Fruit fly (Drosophila melanogaster): Measurements from ENCODE around the gene mRpL45.

The mRpL45 gene

dm6 chr3R:22664274-22664673, 46.0 kb downstream of the mRpL45 start (continued):
- TF ChIP-seq ttk (GFP tag; IDR thresholded peaks at IDR 0.05) (peak; percentile 47), bowl (GFP tag; IDR thresholded peaks at IDR 0.05) (0 out of 2 replicates have a peak, but pooled peaks have one; percentile 23), zfh1 (GFP tag; IDR thresholded peaks at IDR 0.05) (peak; percentile 68; the same call in 2 of the 3 replicates), CG15269 (tag; optimal IDR thresholded peaks at IDR 0.05) (peak; percentile 21), Kr (GFP tag; optimal IDR thresholded peaks at IDR 0.05) (no peak), CG2889 (GFP tag; IDR thresholded peaks at IDR 0.05) (no peak), pnt (GFP tag; optimal IDR thresholded peaks at IDR 0.05) (no peak), unpg (GFP tag; optimal IDR thresholded peaks at IDR 0.05) (peak; percentile 59), CG7928 (GFP tag; optimal IDR thresholded peaks at IDR 0.05) (no peak), Chrac-16 (GFP tag; optimal IDR thresholded peaks at IDR 0.05) (peak; percentile 24), CG12071 (GFP tag; optimal IDR thresholded peaks at IDR 0.05) (peak; percentile 26), Deaf1 (tag; optimal IDR thresholded peaks at IDR 0.05) (no peak), CG1529 (GFP tag; optimal IDR thresholded peaks at IDR 0.05) (peak; percentile 9), sd (tag; optimal IDR thresholded peaks at IDR 0.05) (no peak), phol (tag; optimal IDR thresholded peaks at IDR 0.05) (peak; percentile 48), emc (GFP tag; optimal IDR thresholded peaks at IDR 0.05) (no peak), CG9817 (tag; optimal IDR thresholded peaks at IDR 0.05) (peak; percentile 28), CG34224 (GFP tag; IDR thresholded peaks at IDR 0.05; ENCODE audit: partially characterized antibody) (no peak), jing (GFP tag; optimal IDR thresholded peaks at IDR 0.05) (peak; percentile 3), bbx (GFP tag; IDR thresholded peaks at IDR 0.05; ENCODE audit: partially characterized antibody) (no peak), gsb-n (tag; optimal IDR thresholded peaks at IDR 0.05) (no peak), fu2 (GFP tag; optimal IDR thresholded peaks at IDR 0.05) (no peak), CG12659 (GFP tag; optimal IDR thresholded peaks at IDR 0.05) (no peak), CG17568 (GFP tag; optimal IDR thresholded peaks at IDR 0.05) (no peak), PHDP (tag; optimal IDR thresholded peaks at IDR 0.05) (peak; percentile 46), CG6854 (GFP tag; optimal IDR thresholded peaks at IDR 0.05) (no peak), Rx (GFP tag; IDR thresholded peaks at IDR 0.05) (peak; percentile 61; the same call in 1 of the 2 replicates), CG12219 (GFP tag; optimal IDR thresholded peaks at IDR 0.05) (peak; percentile 31), CG13123 (GFP tag; optimal IDR thresholded peaks at IDR 0.05) (no peak), CG18599 (GFP tag; optimal IDR thresholded peaks at IDR 0.05) (peak; percentile 47), sens (GFP tag) (peak; percentile 89), ac (GFP tag; optimal IDR thresholded peaks at IDR 0.05) (no peak), CG2678 (tag; optimal IDR thresholded peaks at IDR 0.05) (peak; percentile 56), CG31365 (tag; optimal IDR thresholded peaks at IDR 0.05) (no peak), Mes4 (GFP tag; optimal IDR thresholded peaks at IDR 0.05) (peak; percentile 16), CG4820 (GFP tag; optimal IDR thresholded peaks at IDR 0.05) (peak; percentile 33), CG10565 (GFP tag; optimal IDR thresholded peaks at IDR 0.05) (no peak), CG4424 (GFP tag; optimal IDR thresholded peaks at IDR 0.05) (peak; percentile 4), tx (GFP tag; optimal IDR thresholded peaks at IDR 0.05) (peak; percentile 19), Doc2 (GFP tag; IDR thresholded peaks at IDR 0.05) (no peak), CG4328 (GFP tag; optimal IDR thresholded peaks at IDR 0.05) (no peak), dan (GFP tag; IDR thresholded peaks at IDR 0.05) (no peak), CG3995 (GFP tag; optimal IDR thresholded peaks at IDR 0.05) (no peak), CG14860 (GFP tag; IDR thresholded peaks at IDR 0.05; ENCODE audit: partially characterized antibody) (no peak), B-H1 (GFP tag; IDR thresholded peaks at IDR 0.05) (no peak), wor (GFP tag; IDR thresholded peaks at IDR 0.05) (peak; percentile 60), CG15696 (tag; optimal IDR thresholded peaks at IDR 0.05) (no peak), ATbp (GFP tag; optimal IDR thresholded peaks at IDR 0.05) (peak; percentile 66), CG12155 (GFP tag; optimal IDR thresholded peaks at IDR 0.05) (no peak), hth (optimal IDR thresholded peaks at IDR 0.05) (no peak), TFAM (GFP tag; optimal IDR thresholded peaks at IDR 0.05) (no peak), Dip2 (GFP tag; IDR thresholded peaks at IDR 0.05) (no peak)
